Worm (Caenorhabditis elegans) whole organism, midembryonic: ENCODE measurements around the gene F53F4.7.

ENCODE experiments used
- T22C8.4 ChIP-seq: fragments of 200-800 bp; sonication (Bioruptor generic); IDR thresholded peaks from 2 replicates; pipeline ENCODE4 v1.3.6; 2022; ENCODE audit warnings: missing genetic modification characterization, missing compliant biosample characterization
- flt-1 ChIP-seq: fragments of 200-800 bp; sonication (Bioruptor generic); IDR thresholded peaks from 2 replicates; pipeline ENCODE4 v1.3.6; 2022; ENCODE audit warnings: missing genetic modification characterization, missing compliant biosample characterization
- tab-1 ChIP-seq: fragments of 200-800 bp; sonication (Bioruptor generic); IDR thresholded peaks from 2 replicates; pipeline ENCODE4 v1.3.6; 2022; ENCODE audit warnings: missing genetic modification characterization, missing compliant biosample characterization
- ztf-23 ChIP-seq: fragments of 200-800 bp; sonication (Bioruptor generic); IDR thresholded peaks from 2 replicates; pipeline ENCODE4 v1.3.6; 2022; ENCODE audit warnings: missing genetic modification reagents, missing genetic modification characterization, missing compliant biosample characterization
- ztf-29 ChIP-seq: fragments of 200-800 bp; sonication (Bioruptor generic); IDR thresholded peaks from 2 replicates; pipeline ENCODE4 v1.3.6; 2022; ENCODE audit warnings: missing genetic modification reagents, missing genetic modification characterization, missing compliant biosample characterization

- TF ChIP-seq ztf-23 (GFP tag; lab: Robert Waterston, UW) (no peak), flt-1 (GFP tag; lab: Robert Waterston, UW) (no peak), T22C8.4 (GFP tag; lab: Robert Waterston, UW) (0 out of 2 replicates have a peak, but pooled peaks have one; percentile 9), tab-1 (GFP tag; lab: Robert Waterston, UW) (no peak), ztf-29 (GFP tag; lab: Robert Waterston, UW) (no peak)
Measured at ce11 chrV:13565197-13565596, 48.6 kb downstream of the F53F4.7 start.
